Fruit fly (Drosophila melanogaster): ENCODE measurements around the gene twit.

DNA sequence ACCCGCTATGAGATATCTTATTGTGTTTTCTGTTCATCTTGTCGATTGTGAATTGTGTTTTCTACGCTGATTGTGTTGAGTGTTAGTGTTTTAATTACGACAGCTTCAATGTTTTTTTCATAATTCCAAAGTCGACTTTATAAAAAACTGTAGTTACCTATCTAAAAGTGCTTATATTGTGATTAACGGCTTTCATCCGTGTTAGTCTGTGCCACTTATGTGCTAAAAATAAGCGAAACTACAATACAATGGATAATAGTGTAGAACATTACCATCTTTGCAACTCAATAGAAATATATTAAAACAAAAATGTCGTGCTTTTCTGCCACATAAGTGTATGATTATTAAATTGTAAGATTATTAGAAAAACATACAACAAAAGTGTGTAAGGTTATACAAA lies 36.2 kb upstream of the twit start, which contains the start of gene CG33322:
- TF ChIP-seq fru (GFP tag; optimal IDR thresholded peaks at IDR 0.05) (no peak), OdsH (GFP tag; optimal IDR thresholded peaks at IDR 0.05) (no peak), Dfd (GFP tag; optimal IDR thresholded peaks at IDR 0.05) (no peak), Abd-B (GFP tag; optimal IDR thresholded peaks at IDR 0.05) (no peak), psq (GFP tag; optimal IDR thresholded peaks at IDR 0.05) (no peak), rgr (GFP tag; optimal IDR thresholded peaks at IDR 0.05) (no peak), sage (GFP tag; optimal IDR thresholded peaks at IDR 0.05) (no peak), Rel (GFP tag; optimal IDR thresholded peaks at IDR 0.05) (no peak), Rel (tag; optimal IDR thresholded peaks at IDR 0.05) (no peak), CG32264 (GFP tag; optimal IDR thresholded peaks at IDR 0.05) (no peak), ey (GFP tag; optimal IDR thresholded peaks at IDR 0.05) (no peak), CrebA (GFP tag; optimal IDR thresholded peaks at IDR 0.05; ENCODE audit: borderline replicate concordance) (no peak)
